5 fruit fly cellular contexts compared by ENCODE assay signal in the genomic region with DNA sequence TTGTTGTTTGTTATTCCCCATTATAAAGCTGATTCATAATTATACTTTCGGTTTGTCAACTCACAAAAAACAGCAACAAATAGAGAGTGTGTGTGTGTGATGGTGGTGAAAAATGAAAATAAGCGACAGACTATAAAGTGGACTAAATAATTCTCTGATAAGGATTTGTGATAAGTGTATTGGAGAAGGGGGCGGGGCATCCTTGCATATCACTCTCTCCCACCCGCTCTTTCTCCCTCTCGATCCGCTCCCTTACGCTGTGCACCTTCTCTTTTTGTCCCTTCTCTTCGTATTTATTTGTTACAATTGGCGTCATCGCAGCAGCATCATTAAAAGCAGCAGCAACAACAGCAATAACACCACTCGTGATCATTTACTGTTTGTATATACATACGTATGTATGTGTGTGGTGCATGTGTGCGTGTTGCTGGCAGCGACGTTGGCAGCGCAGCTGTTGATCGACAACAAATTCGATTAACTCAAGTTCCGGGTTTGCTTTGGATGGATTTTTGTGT.
TF ChIP-seq lines count a peak whose summit lies in the region.

No protein-coding gene starts in this region.

- no peak for TF ChIP-seq CTCF in whole organism, embryonic (GFP tag; optimal IDR thresholded peaks at IDR 0.05; lab: Kevin White, UChicago)

TF ChIP-seq in whole organism, adult, 20 proteins besides CTCF, POLR2A, EP300 and RAD21 (continues in another document):
- TF ChIP-seq Clk (GFP tag; optimal IDR thresholded peaks at IDR 0.05; lab: Kevin White, UChicago), result no peak
- no peak for TF ChIP-seq ovo (GFP tag; optimal IDR thresholded peaks at IDR 0.05; lab: Kevin White, UChicago)
- TF ChIP-seq Crg-1 (GFP tag; optimal IDR thresholded peaks at IDR 0.05; lab: Kevin White, UChicago), result peak; percentile 19
- TF ChIP-seq CG14711 (tag; optimal IDR thresholded peaks at IDR 0.05; lab: Kevin White, UChicago), result no peak
- TF ChIP-seq bab1 (GFP tag; optimal IDR thresholded peaks at IDR 0.05; lab: Kevin White, UChicago), result peak; percentile 31
- TF ChIP-seq CG7101 (tag; optimal IDR thresholded peaks at IDR 0.05; lab: Kevin White, UChicago), result peak; percentile 30
- TF ChIP-seq CG5204 (GFP tag; optimal IDR thresholded peaks at IDR 0.05; lab: Kevin White, UChicago), result no peak
- no peak for TF ChIP-seq CG12768 (GFP tag; optimal IDR thresholded peaks at IDR 0.05; lab: Kevin White, UChicago)
- no peak for TF ChIP-seq Hr96 (GFP tag; optimal IDR thresholded peaks at IDR 0.05; lab: Kevin White, UChicago)
- TF ChIP-seq CG7045 (GFP tag; optimal IDR thresholded peaks at IDR 0.05; lab: Kevin White, UChicago), result peak; percentile 9
- TF ChIP-seq cnc (optimal IDR thresholded peaks at IDR 0.05; lab: Kevin White, UChicago), result no peak
- no peak for TF ChIP-seq pad (GFP tag; optimal IDR thresholded peaks at IDR 0.05; lab: Kevin White, UChicago)
- peak; percentile 92 for TF ChIP-seq kay (GFP tag; lab: Kevin White, UChicago; ENCODE audit: borderline replicate concordance)
- no peak for TF ChIP-seq CG33017 (tag; optimal IDR thresholded peaks at IDR 0.05; lab: Kevin White, UChicago)
- peak; percentile 59 for TF ChIP-seq cic (GFP tag; optimal IDR thresholded peaks at IDR 0.05; lab: Kevin White, UChicago)
- TF ChIP-seq CG1620 (GFP tag; optimal IDR thresholded peaks at IDR 0.05; lab: Kevin White, UChicago), result no peak
- peak; percentile 58 for TF ChIP-seq tj (GFP tag; optimal IDR thresholded peaks at IDR 0.05; lab: Kevin White, UChicago)

TF ChIP-seq in whole organism, embryonic, 481 proteins besides CTCF, POLR2A, EP300 and RAD21 (continues in another document):
- TF ChIP-seq ATbp (GFP tag; optimal IDR thresholded peaks at IDR 0.05; lab: Kevin White, UChicago) (peak; percentile 11), sug (tag; optimal IDR thresholded peaks at IDR 0.05; lab: Kevin White, UChicago) (peak; percentile 8), CG3163 (GFP tag; optimal IDR thresholded peaks at IDR 0.05; lab: Kevin White, UChicago) (peak; percentile 83), Drgx (GFP tag; IDR thresholded peaks at IDR 0.05; lab: Robert Waterston, UW) (no peak), Fer1 (GFP tag; optimal IDR thresholded peaks at IDR 0.05; lab: Kevin White, UChicago) (peak; percentile 6), kah (GFP tag; optimal IDR thresholded peaks at IDR 0.05; lab: Kevin White, UChicago) (no peak), sd (tag; optimal IDR thresholded peaks at IDR 0.05; lab: Kevin White, UChicago) (peak; percentile 5), PHDP (tag; optimal IDR thresholded peaks at IDR 0.05; lab: Kevin White, UChicago) (no peak), gfzf (GFP tag; optimal IDR thresholded peaks at IDR 0.05; lab: Kevin White, UChicago) (no peak), Stat92E (GFP tag; optimal IDR thresholded peaks at IDR 0.05; lab: Kevin White, UChicago) (no peak), CG13424 (tag; optimal IDR thresholded peaks at IDR 0.05; lab: Kevin White, UChicago) (no peak), prd (optimal IDR thresholded peaks at IDR 0.05; lab: Kevin White, UChicago) (no peak), prd (GFP tag; IDR thresholded peaks at IDR 0.05; lab: Robert Waterston, UW) (no peak), CG7928 (GFP tag; optimal IDR thresholded peaks at IDR 0.05; lab: Kevin White, UChicago) (no peak), slbo (GFP tag; IDR thresholded peaks at IDR 0.05; lab: Robert Waterston, UW) (no peak), CG18599 (GFP tag; optimal IDR thresholded peaks at IDR 0.05; lab: Kevin White, UChicago) (no peak), tna (GFP tag; IDR thresholded peaks at IDR 0.05; lab: Robert Waterston, UW; ENCODE audit: partially characterized antibody) (0 out of 2 replicates have a peak, but pooled peaks have one; percentile 24)

TF ChIP-seq in whole organism, prepupa, 60 proteins besides CTCF, POLR2A, EP300 and RAD21 (continues in another document):
- TF ChIP-seq CG9139 (GFP tag; optimal IDR thresholded peaks at IDR 0.05; lab: Kevin White, UChicago) (no peak), Hr38 (GFP tag; optimal IDR thresholded peaks at IDR 0.05; lab: Kevin White, UChicago) (no peak), Eip78C (GFP tag; lab: Kevin White, UChicago) (peak; percentile 18), Sox102F (GFP tag; optimal IDR thresholded peaks at IDR 0.05; lab: Kevin White, UChicago) (peak; percentile 36), svp (GFP tag; lab: Kevin White, UChicago) (no peak), fkh (GFP tag; optimal IDR thresholded peaks at IDR 0.05; lab: Kevin White, UChicago) (peak; percentile 72), esn (GFP tag; optimal IDR thresholded peaks at IDR 0.05; lab: Kevin White, UChicago) (peak; percentile 50), CG8632 (GFP tag; optimal IDR thresholded peaks at IDR 0.05; lab: Kevin White, UChicago) (no peak), CG32006 (GFP tag; optimal IDR thresholded peaks at IDR 0.05; lab: Kevin White, UChicago) (no peak), Met (GFP tag; optimal IDR thresholded peaks at IDR 0.05; lab: Kevin White, UChicago) (peak; percentile 35), Lpt (GFP tag; optimal IDR thresholded peaks at IDR 0.05; lab: Kevin White, UChicago) (no peak), fd59A (GFP tag; optimal IDR thresholded peaks at IDR 0.05; lab: Kevin White, UChicago) (no peak), CG11294 (GFP tag; IDR thresholded peaks at IDR 0.05; lab: Robert Waterston, UW) (no peak), CG34406 (GFP tag; optimal IDR thresholded peaks at IDR 0.05; lab: Kevin White, UChicago) (no peak), eg (GFP tag; IDR thresholded peaks at IDR 0.05; lab: Robert Waterston, UW) (no peak), dsx (GFP tag; optimal IDR thresholded peaks at IDR 0.05; lab: Kevin White, UChicago; ENCODE audit: poor library complexity, severe bottlenecking) (peak; percentile 34), ss (GFP tag; optimal IDR thresholded peaks at IDR 0.05; lab: Kevin White, UChicago) (peak; percentile 36 to 59), Eip75B (GFP tag; optimal IDR thresholded peaks at IDR 0.05; lab: Kevin White, UChicago) (no peak), CG31627 (GFP tag; optimal IDR thresholded peaks at IDR 0.05; lab: Kevin White, UChicago) (peak; percentile 16)

TF ChIP-seq in whole organism, pupa, 21 proteins besides CTCF, POLR2A, EP300 and RAD21:
- TF ChIP-seq CG17806 (tag; optimal IDR thresholded peaks at IDR 0.05; lab: Kevin White, UChicago) (no peak), CG32121 (GFP tag; IDR thresholded peaks at IDR 0.05; lab: Robert Waterston, UW) (no peak), CG12605 (GFP tag; IDR thresholded peaks at IDR 0.05; lab: Robert Waterston, UW) (no peak), Snoo (tag; optimal IDR thresholded peaks at IDR 0.05; lab: Kevin White, UChicago) (no peak), EcR (GFP tag; optimal IDR thresholded peaks at IDR 0.05; lab: Kevin White, UChicago) (peak; percentile 9), D1 (tag; optimal IDR thresholded peaks at IDR 0.05; lab: Kevin White, UChicago) (no peak), CG34367 (tag; optimal IDR thresholded peaks at IDR 0.05; lab: Kevin White, UChicago) (no peak), CG8159 (tag; optimal IDR thresholded peaks at IDR 0.05; lab: Kevin White, UChicago) (no peak), CG14655 (GFP tag; optimal IDR thresholded peaks at IDR 0.05; lab: Kevin White, UChicago) (no peak)

TF ChIP-seq in whole organism, wandering third instar larva, 38 proteins besides CTCF, POLR2A, EP300 and RAD21:
- TF ChIP-seq Hnf4 (GFP tag; optimal IDR thresholded peaks at IDR 0.05; lab: Kevin White, UChicago) (no peak), h (GFP tag; optimal IDR thresholded peaks at IDR 0.05; lab: Kevin White, UChicago) (peak; percentile 17), psq (GFP tag; optimal IDR thresholded peaks at IDR 0.05; lab: Kevin White, UChicago) (peak; percentile 76), Mio (GFP tag; optimal IDR thresholded peaks at IDR 0.05; lab: Kevin White, UChicago) (no peak), usp (GFP tag; optimal IDR thresholded peaks at IDR 0.05; lab: Kevin White, UChicago) (no peak), Rel (GFP tag; optimal IDR thresholded peaks at IDR 0.05; lab: Kevin White, UChicago) (no peak), Rel (tag; optimal IDR thresholded peaks at IDR 0.05; lab: Kevin White, UChicago) (peak; percentile 90), foxo (GFP tag; optimal IDR thresholded peaks at IDR 0.05; lab: Kevin White, UChicago) (no peak), OdsH (GFP tag; optimal IDR thresholded peaks at IDR 0.05; lab: Kevin White, UChicago) (peak; percentile 45), Hr83 (GFP tag; optimal IDR thresholded peaks at IDR 0.05; lab: Kevin White, UChicago; ENCODE audit: poor library complexity, severe bottlenecking) (no peak), pan (optimal IDR thresholded peaks at IDR 0.05; lab: Kevin White, UChicago) (no peak), fru (GFP tag; optimal IDR thresholded peaks at IDR 0.05; lab: Kevin White, UChicago) (peak; percentile 47), ey (GFP tag; optimal IDR thresholded peaks at IDR 0.05; lab: Kevin White, UChicago) (peak; percentile 12), rgr (GFP tag; optimal IDR thresholded peaks at IDR 0.05; lab: Kevin White, UChicago) (peak; percentile 51), CG9705 (GFP tag; optimal IDR thresholded peaks at IDR 0.05; lab: Kevin White, UChicago) (no peak), dl (GFP tag; optimal IDR thresholded peaks at IDR 0.05; lab: Kevin White, UChicago; ENCODE audit: insufficient read depth in 1 of 2, partially characterized antibody in 2 of 2) (peak in 1 of 2 experiments; percentile 16), woc (GFP tag; optimal IDR thresholded peaks at IDR 0.05; lab: Kevin White, UChicago) (no peak), CrebA (GFP tag; optimal IDR thresholded peaks at IDR 0.05; lab: Kevin White, UChicago; ENCODE audit: borderline replicate concordance) (peak; percentile 48), Abd-B (GFP tag; optimal IDR thresholded peaks at IDR 0.05; lab: Kevin White, UChicago) (no peak), Dif (GFP tag; optimal IDR thresholded peaks at IDR 0.05; lab: Kevin White, UChicago; ENCODE audit: partially characterized antibody) (peak; percentile 19), dsf (GFP tag; optimal IDR thresholded peaks at IDR 0.05; lab: Kevin White, UChicago; ENCODE audit: borderline replicate concordance) (no peak), br (GFP tag; optimal IDR thresholded peaks at IDR 0.05; lab: Kevin White, UChicago) (peak; percentile 7), dmrt93B (GFP tag; optimal IDR thresholded peaks at IDR 0.05; lab: Kevin White, UChicago) (no peak)
